Fruit fly (Drosophila melanogaster) whole organism, embryonic: ENCODE data around the gene r-cup.

Source experiments
- Bdp1 ChIP-seq: fragments of 200-800 bp; sonication (Bioruptor generic); optimal IDR thresholded peaks from 3 replicates; lab custom pipeline; 2016; ENCODE audit warnings: missing biosample characterization, missing genetic modification characterization
- BtbVII ChIP-seq: fragments of 200-800 bp; sonication (Bioruptor generic); optimal IDR thresholded peaks from 3 replicates; lab custom pipeline; 2017; ENCODE audit warnings: missing biosample characterization, mild to moderate bottlenecking, missing genetic modification characterization
- CG10959 ChIP-seq: fragments of 200-800 bp; sonication (Bioruptor generic); IDR thresholded peaks from 2 replicates; pipeline ENCODE4 v1.3.6; 2022; ENCODE audit warnings: missing biosample characterization, missing genetic modification characterization
- CG11695 ChIP-seq: fragments of 200-800 bp; sonication (Bioruptor generic); IDR thresholded peaks from 3 replicates; pipeline ENCODE4 v1.3.6; 2022; ENCODE audit warnings: missing biosample characterization, missing genetic modification characterization
- CG11696 ChIP-seq: fragments of 200-800 bp; sonication (Bioruptor generic); IDR thresholded peaks from 2 replicates; pipeline ENCODE4 v1.3.6; 2022; ENCODE audit warnings: missing biosample characterization, missing genetic modification characterization
- CG12942 ChIP-seq: fragments of 200-800 bp; sonication (Bioruptor generic); optimal IDR thresholded peaks from 3 replicates; lab custom pipeline; 2016; ENCODE audit warnings: missing biosample characterization, missing genetic modification characterization
- CG15479 ChIP-seq: fragments of 200-800 bp; sonication (Bioruptor generic); optimal IDR thresholded peaks from 3 replicates; lab custom pipeline; 2019; ENCODE audit warnings: missing biosample characterization, mild to moderate bottlenecking, missing genetic modification characterization, moderate library complexity
- CG15696 ChIP-seq: fragments of 200-800 bp; sonication (Bioruptor generic); optimal IDR thresholded peaks from 2 replicates; lab custom pipeline; 2019; ENCODE audit warnings: missing biosample characterization, mild to moderate bottlenecking, missing genetic modification characterization, moderate library complexity
- CG1603 ChIP-seq: fragments of 200-800 bp; sonication (Bioruptor generic); optimal IDR thresholded peaks from 2 replicates; lab custom pipeline; 2019; ENCODE audit warnings: missing biosample characterization, mild to moderate bottlenecking, missing genetic modification characterization, moderate library complexity
- CG16815 ChIP-seq: fragments of 200-800 bp; sonication (Bioruptor generic); optimal IDR thresholded peaks from 3 replicates; lab custom pipeline; 2017; ENCODE audit warnings: missing biosample characterization, mild to moderate bottlenecking, missing genetic modification characterization
- CG17612 ChIP-seq: fragments of 200-800 bp; sonication (Bioruptor generic); IDR thresholded peaks from 2 replicates; pipeline ENCODE4 v1.3.6; 2022; ENCODE audit warnings: missing biosample characterization, missing genetic modification characterization
- CG2712 ChIP-seq: fragments of 200-800 bp; optimal IDR thresholded peaks from 3 replicates; lab custom pipeline; 2019; ENCODE audit warnings: missing biosample characterization, mild to moderate bottlenecking, missing genetic modification characterization, moderate library complexity
- CG3065 ChIP-seq: fragments of 200-800 bp; sonication (Bioruptor generic); optimal IDR thresholded peaks from 2 replicates; lab custom pipeline; 2016; ENCODE audit warnings: missing biosample characterization, missing genetic modification characterization
- CG33213 ChIP-seq: fragments of 200-800 bp; sonication (Bioruptor generic); optimal IDR thresholded peaks from 3 replicates; lab custom pipeline; 2016; ENCODE audit warnings: missing biosample characterization, missing genetic modification characterization
- CG3847 ChIP-seq: fragments of 200-800 bp; sonication (Bioruptor generic); IDR thresholded peaks from 2 replicates; pipeline ENCODE4 v1.3.6; 2022; ENCODE audit warnings: missing biosample characterization, missing genetic modification characterization
- CG6254 ChIP-seq: fragments of 200-800 bp; sonication (Bioruptor generic); optimal IDR thresholded peaks from 3 replicates; lab custom pipeline; 2017; ENCODE audit warnings: mild to moderate bottlenecking, missing biosample characterization, missing genetic modification reagents, missing genetic modification characterization
- CG6813 ChIP-seq: fragments of 200-800 bp; sonication (Bioruptor generic); optimal IDR thresholded peaks from 2 replicates; lab custom pipeline; 2017; ENCODE audit warnings: missing biosample characterization, missing genetic modification characterization, mild to moderate bottlenecking, moderate library complexity, missing genetic modification reagents
- CG7357 ChIP-seq: fragments of 200-800 bp; sonication (Bioruptor generic); IDR thresholded peaks from 3 replicates; pipeline ENCODE4 v1.3.6; 2022; ENCODE audit warnings: missing biosample characterization, missing genetic modification characterization
- CG7745 ChIP-seq: fragments of 200-800 bp; sonication (Bioruptor generic); optimal IDR thresholded peaks from 2 replicates; lab custom pipeline; 2018; ENCODE audit warnings: missing biosample characterization, mild to moderate bottlenecking, missing genetic modification characterization, moderate library complexity
- CG8765 ChIP-seq: fragments of 200-800 bp; sonication (Bioruptor generic); IDR thresholded peaks from 2 replicates; pipeline ENCODE4 v1.3.6; 2022; ENCODE audit warnings: missing biosample characterization, missing genetic modification characterization
- CG9437 ChIP-seq: fragments of 200-800 bp; sonication (Bioruptor generic); optimal IDR thresholded peaks from 2 replicates; lab custom pipeline; 2018; ENCODE audit warnings: missing biosample characterization, mild to moderate bottlenecking, missing genetic modification characterization
- CG9932 ChIP-seq: fragments of 200-800 bp; sonication (Bioruptor generic); IDR thresholded peaks from 2 replicates; pipeline ENCODE4 v1.3.6; 2022; ENCODE audit warnings: missing biosample characterization, missing genetic modification characterization
- Doc3 ChIP-seq: fragments of 200-800 bp; sonication (Bioruptor generic); IDR thresholded peaks from 3 replicates; pipeline ENCODE4 v1.3.6; 2022; ENCODE audit warnings: missing biosample characterization, missing genetic modification characterization; ENCODE audit not compliant: partially characterized antibody
- E2f1 ChIP-seq: fragments of 200-800 bp; sonication (Bioruptor generic); IDR thresholded peaks from 2 replicates; pipeline ENCODE4 v1.3.6; 2022; ENCODE audit warnings: missing biosample characterization, missing genetic modification characterization
- Ets97D ChIP-seq: fragments of 200-800 bp; sonication (Bioruptor generic); optimal IDR thresholded peaks from 3 replicates; lab custom pipeline; 2016; ENCODE audit warnings: missing biosample characterization, missing genetic modification characterization
- Fer1 ChIP-seq: fragments of 200-800 bp; sonication (Bioruptor generic); optimal IDR thresholded peaks from 2 replicates; lab custom pipeline; 2017; ENCODE audit warnings: missing biosample characterization, mild to moderate bottlenecking, missing genetic modification characterization
- GATAe ChIP-seq: fragments of 200-800 bp; sonication (Bioruptor generic); conservative IDR thresholded peaks from 2 replicates; pipeline ENCODE4 v1.3.6; 2022; ENCODE audit warnings: missing biosample characterization, missing genetic modification characterization
- HLH4C ChIP-seq: fragments of 200-800 bp; sonication (Bioruptor generic); IDR thresholded peaks from 3 replicates; pipeline ENCODE4 v1.3.6; 2022; ENCODE audit warnings: missing biosample characterization, missing genetic modification characterization; ENCODE audit not compliant: partially characterized antibody
- Hey ChIP-seq: fragments of 200-800 bp; sonication (Bioruptor generic); optimal IDR thresholded peaks from 3 replicates; lab custom pipeline; 2018; ENCODE audit warnings: missing biosample characterization, mild to moderate bottlenecking, missing genetic modification characterization
- Jarid2 ChIP-seq: fragments of 200-800 bp; sonication (Bioruptor generic); optimal IDR thresholded peaks from 3 replicates; lab custom pipeline; 2017; ENCODE audit warnings: mild to moderate bottlenecking, missing biosample characterization, missing genetic modification reagents, missing genetic modification characterization
- Meics ChIP-seq: fragments of 200-800 bp; sonication (Bioruptor generic); optimal IDR thresholded peaks from 2 replicates; lab custom pipeline; 2017; ENCODE audit warnings: missing biosample characterization, mild to moderate bottlenecking, missing genetic modification characterization
- Ptx1 ChIP-seq: fragments of 200-800 bp; sonication (Bioruptor generic); IDR thresholded peaks from 2 replicates; pipeline ENCODE4 v1.3.6; 2022; ENCODE audit warnings: missing biosample characterization, missing genetic modification characterization
- Spps ChIP-seq: fragments of 200-800 bp; sonication (Bioruptor generic); optimal IDR thresholded peaks from 2 replicates; lab custom pipeline; 2018; ENCODE audit warnings: missing biosample characterization, mild to moderate bottlenecking, missing genetic modification characterization
- Sry-β ChIP-seq: fragments of 200-800 bp; sonication (Bioruptor generic); optimal IDR thresholded peaks from 2 replicates; lab custom pipeline; 2018; ENCODE audit warnings: missing biosample characterization, mild to moderate bottlenecking, missing genetic modification characterization, moderate library complexity
- YL-1 ChIP-seq: fragments of 200-800 bp; sonication (Bioruptor generic); optimal IDR thresholded peaks from 3 replicates; lab custom pipeline; 2017; ENCODE audit warnings: missing biosample characterization, mild to moderate bottlenecking, missing genetic modification characterization
- az2 ChIP-seq: fragments of 200-800 bp; sonication (Bioruptor generic); optimal IDR thresholded peaks from 3 replicates; lab custom pipeline; 2016; ENCODE audit warnings: missing biosample characterization, missing genetic modification characterization
- bsh ChIP-seq, 2 experiments: fragments of 200-800 bp; sonication (Bioruptor generic); optimal IDR thresholded peaks; 2 replicates each; lab custom pipeline; 2017 to 2018; ENCODE audit warnings: mild to moderate bottlenecking in 2 of 2, missing biosample characterization in 2 of 2, missing genetic modification characterization in 2 of 2, moderate library complexity in 1 of 2
- cas ChIP-seq: fragments of 200-800 bp; sonication (Bioruptor generic); IDR thresholded peaks from 2 replicates; pipeline ENCODE4 v1.3.6; 2022; ENCODE audit warnings: missing biosample characterization, missing genetic modification characterization
- dm ChIP-seq: fragments of 200-800 bp; sonication (Bioruptor generic); optimal IDR thresholded peaks from 3 replicates; lab custom pipeline; 2016; ENCODE audit warnings: missing biosample characterization, missing genetic modification characterization
- dmrt11E ChIP-seq: fragments of 200-800 bp; sonication (Bioruptor generic); optimal IDR thresholded peaks from 3 replicates; lab custom pipeline; 2018; ENCODE audit warnings: missing biosample characterization, mild to moderate bottlenecking, missing genetic modification characterization, moderate library complexity
- gem ChIP-seq: fragments of 200-800 bp; sonication (Bioruptor generic); optimal IDR thresholded peaks from 2 replicates; lab custom pipeline; 2019; ENCODE audit warnings: missing biosample characterization, mild to moderate bottlenecking, missing genetic modification characterization, moderate library complexity
- ind ChIP-seq: fragments of 200-800 bp; sonication (Bioruptor generic); optimal IDR thresholded peaks from 3 replicates; lab custom pipeline; 2016; ENCODE audit warnings: missing biosample characterization, missing genetic modification characterization
- jing ChIP-seq: fragments of 200-800 bp; sonication (Bioruptor generic); optimal IDR thresholded peaks from 2 replicates; lab custom pipeline; 2018; ENCODE audit warnings: missing biosample characterization, mild to moderate bottlenecking, missing genetic modification characterization
- mirr ChIP-seq: fragments of 200-800 bp; sonication (Bioruptor generic); optimal IDR thresholded peaks from 3 replicates; lab custom pipeline; 2018; ENCODE audit warnings: missing biosample characterization, mild to moderate bottlenecking, missing genetic modification characterization
- pan ChIP-seq, 4 experiments: fragments of >200 bp in 3 of 4; fragments of 200-800 bp in 1 of 4; sonication (Bioruptor generic) in 1 of 4; optimal IDR thresholded peaks in 3 of 4; IDR thresholded peaks in 1 of 4; 2 replicates each; pipeline versions ENCODE4 v1.3.6 to Lab custom; 2017 to 2022; ENCODE audit warnings: missing biosample characterization in 2 of 4, missing genetic modification characterization in 2 of 4, mixed read lengths in 1 of 4
- slou ChIP-seq: fragments of 200-800 bp; sonication (Bioruptor generic); optimal IDR thresholded peaks from 3 replicates; lab custom pipeline; 2016; ENCODE audit warnings: missing biosample characterization, missing genetic modification characterization
- so ChIP-seq: fragments of 200-800 bp; sonication (Bioruptor generic); IDR thresholded peaks from 3 replicates; pipeline ENCODE4 v1.3.6; 2022; ENCODE audit warnings: missing biosample characterization, missing genetic modification characterization
- tin ChIP-seq: fragments of 200-800 bp; sonication (Bioruptor generic); optimal IDR thresholded peaks from 3 replicates; lab custom pipeline; 2016; ENCODE audit warnings: missing biosample characterization, missing genetic modification characterization
- tll ChIP-seq, 2 experiments: fragments of 200-800 bp in 1 of 2; fragments of >200 bp in 1 of 2; sonication (Bioruptor generic) in 1 of 2; optimal IDR thresholded peaks; 2 replicates each; lab custom pipeline; 2017 to 2019; ENCODE audit warnings: missing biosample characterization in 2 of 2, missing genetic modification characterization in 2 of 2, mild to moderate bottlenecking in 1 of 2, moderate library complexity in 1 of 2
- zen ChIP-seq: fragments of 200-800 bp; sonication (Bioruptor generic); optimal IDR thresholded peaks from 3 replicates; lab custom pipeline; 2018; ENCODE audit warnings: missing biosample characterization, mild to moderate bottlenecking, missing genetic modification characterization, moderate library complexity

r-cup gene

DNA sequence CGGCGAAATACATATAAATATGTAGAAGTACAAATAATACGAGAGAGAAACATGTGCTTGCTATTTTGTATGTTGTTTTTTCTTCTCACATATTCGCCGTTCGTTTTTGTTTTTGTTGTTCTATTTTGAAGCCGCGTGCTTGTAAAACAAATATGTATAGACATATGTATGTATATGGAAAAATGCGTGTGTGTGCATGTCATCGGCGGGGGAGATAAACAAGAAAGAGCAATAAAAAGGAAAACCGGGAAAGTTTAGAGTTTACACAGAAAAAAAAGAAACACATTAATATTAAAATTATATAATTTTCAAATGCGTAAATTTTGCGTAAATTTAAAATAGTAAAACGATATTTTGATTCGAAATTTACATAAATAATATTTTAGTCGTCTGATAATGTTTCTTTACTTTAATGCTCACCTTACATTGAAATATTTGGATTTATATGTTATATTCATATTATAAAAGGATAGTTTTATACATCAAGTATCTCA is 19.8 kb upstream of the r-cup start (continued):
- TF ChIP-seq Doc3 (GFP tag; lab: Robert Waterston, UW) (no peak), CG15479 (GFP tag; lab: Kevin White, UChicago) (no peak), Bdp1 (GFP tag; lab: Kevin White, UChicago) (no peak), so (GFP tag; lab: Robert Waterston, UW) (no peak), CG15696 (peak; percentile 39), Meics (GFP tag; lab: Kevin White, UChicago) (no peak), cas (GFP tag; lab: Robert Waterston, UW) (no peak), CG7357 (GFP tag; lab: Robert Waterston, UW) (no peak), zen (no peak), Ets97D (GFP tag; lab: Kevin White, UChicago) (no peak), dmrt11E (peak; percentile 40), E2f1 (GFP tag; lab: Robert Waterston, UW) (peak; percentile 24; the same call in 1 of the 2 replicates), Fer1 (GFP tag; lab: Kevin White, UChicago) (no peak), CG10959 (no peak), CG17612 (GFP tag; lab: Robert Waterston, UW) (no peak), gem (tag; lab: Kevin White, UChicago) (peak; percentile 58), CG8765 (no peak), Ptx1 (GFP tag; lab: Robert Waterston, UW) (no peak), CG3065 (no peak), jing (GFP tag; lab: Kevin White, UChicago) (no peak), CG16815 (GFP tag; lab: Kevin White, UChicago) (no peak), CG1603 (no peak), CG3847 (GFP tag; lab: Robert Waterston, UW) (no peak), tll (GFP tag; optimal IDR thresholded peaks at IDR 0.05; lab: Kevin White, UChicago) (no peak), CG9437 (GFP tag; lab: Kevin White, UChicago) (no peak), mirr (GFP tag; lab: Kevin White, UChicago) (peak; percentile 44), Sry-β (no peak), BtbVII (GFP tag; lab: Kevin White, UChicago) (no peak), CG2712 (peak; percentile 74), dm (peak; percentile 47), Hey (no peak), tin (GFP tag; lab: Kevin White, UChicago) (no peak), az2 (no peak), CG6813 (peak; percentile 6), ind (GFP tag; lab: Kevin White, UChicago) (no peak), slou (GFP tag; lab: Kevin White, UChicago) (no peak), GATAe (GFP tag; lab: Robert Waterston, UW) (no peak), HLH4C (GFP tag; lab: Robert Waterston, UW) (no peak), CG33213 (GFP tag; lab: Kevin White, UChicago) (no peak), CG12942 (no peak), CG11696 (GFP tag; lab: Robert Waterston, UW) (peak; percentile 23; the same call in 1 of the 2 replicates), YL-1 (GFP tag; lab: Kevin White, UChicago) (no peak), Spps (peak; percentile 1), Jarid2 (GFP tag; lab: Kevin White, UChicago) (no peak), CG9932 (GFP tag; lab: Robert Waterston, UW) (no peak), bsh (GFP tag; optimal IDR thresholded peaks at IDR 0.05; lab: Kevin White, UChicago) (peak; percentile 46 to 72), CG11695 (GFP tag; lab: Robert Waterston, UW) (0 out of 3 replicates have a peak, but pooled peaks have one; percentile 18), pan (optimal IDR thresholded peaks at IDR 0.05; lab: Kevin White, UChicago) (no peak), pan (GFP tag; optimal IDR thresholded peaks at IDR 0.05 in 1 of 2, IDR thresholded peaks at IDR 0.05 in 1 of 2) (no peak), CG7745 (tag; lab: Kevin White, UChicago) (no peak), CG6254 (peak; percentile 18)
